Worm (Caenorhabditis elegans): Measurements from ENCODE around the gene srh-33.

The srh-33 gene

ce11 chrV:483289-483795, 40.2 kb upstream of the srh-33 start, which contains the start of gene nhr-130:
TSS of gene nhr-130 (minus strand) at chrV:483339.
- TF ChIP-seq nhr-80 (tag; optimal IDR thresholded peaks at IDR 0.05): peak; percentile 42
- no peak for TF ChIP-seq die-1 (tag; optimal IDR thresholded peaks at IDR 0.05)
- no peak for TF ChIP-seq ztf-22 (GFP tag; optimal IDR thresholded peaks at IDR 0.05)
- no peak for TF ChIP-seq ceh-91 (GFP tag; IDR thresholded peaks at IDR 0.05)

- TF ChIP-seq akir-1 (GFP tag; optimal IDR thresholded peaks at IDR 0.05): no peak
- peak; percentile 91 for TF ChIP-seq nfyb-1 (GFP tag; IDR thresholded peaks at IDR 0.05)
Measured at ce11 chrV:482860-483259, 39.8 kb upstream of the srh-33 start.

ce11 chrV:479046-479445, 36.0 kb upstream of the srh-33 start:
- peak; percentile 30 for TF ChIP-seq nhr-80 (tag; optimal IDR thresholded peaks at IDR 0.05)
- no peak for TF ChIP-seq zfh-2 (GFP tag; conservative IDR thresholded peaks at IDR 0.05)
- no peak for TF ChIP-seq ekl-4 (GFP tag; IDR thresholded peaks at IDR 0.05)
- TF ChIP-seq dpff-1 (tag; optimal IDR thresholded peaks at IDR 0.05): no peak
- TF ChIP-seq Y53G8AR.9 (GFP tag; conservative IDR thresholded peaks at IDR 0.05): no peak
- no peak for TF ChIP-seq pha-4 (tag; optimal IDR thresholded peaks at IDR 0.05)

ce11 chrV:477664-478212, 34.6 kb upstream of the srh-33 start, which contains the start of gene nhr-55:
TSS of gene nhr-55 (plus strand) at chrV:478162.
- TF ChIP-seq rcor-1 (GFP tag; IDR thresholded peaks at IDR 0.05) (no peak), repo-1 (tag; optimal IDR thresholded peaks at IDR 0.05) (no peak), nhr-80 (tag; optimal IDR thresholded peaks at IDR 0.05) (peak; percentile 63), cebp-1 (GFP tag; IDR thresholded peaks at IDR 0.05) (no peak), cebp-1 (tag; optimal IDR thresholded peaks at IDR 0.05) (peak; percentile 3), aptf-2 (GFP tag; conservative IDR thresholded peaks at IDR 0.05) (no peak)

DNA sequence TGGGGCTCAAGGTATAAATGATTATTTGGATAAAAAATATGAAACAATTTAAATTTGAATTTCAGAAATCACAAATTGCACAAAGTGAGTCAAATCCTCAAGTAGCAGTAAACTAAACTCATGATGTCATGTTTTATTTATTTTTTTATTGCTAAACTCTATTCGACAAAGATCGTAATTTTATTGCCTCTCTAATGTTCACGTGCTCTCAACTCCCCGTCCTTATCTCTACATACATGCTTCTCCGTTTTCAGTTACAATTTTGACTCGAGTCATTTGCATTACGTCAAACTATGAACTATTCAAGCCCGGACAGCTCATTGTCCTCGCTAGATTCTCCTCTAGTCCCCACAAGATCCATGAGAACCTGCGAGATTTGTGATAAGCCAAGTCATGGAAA, 31.4 kb upstream of the srh-33 start, which contains the start of gene nhr-99:
Gene nhr-99 (plus strand): TSS at position 263 of the 400 bp plus-strand sequence.
- TF ChIP-seq ztf-6 (GFP tag; IDR thresholded peaks at IDR 0.05) (no peak), F23B12.7 (tag; optimal IDR thresholded peaks at IDR 0.05; ENCODE audit: insufficient read depth) (no peak), atf-7 (tag; optimal IDR thresholded peaks at IDR 0.05) (peak; percentile 46), dpl-1 (GFP tag; optimal IDR thresholded peaks at IDR 0.05) (no peak), F22D6.2 (tag; optimal IDR thresholded peaks at IDR 0.05) (no peak), nhr-80 (tag; optimal IDR thresholded peaks at IDR 0.05) (peak; percentile 59)

ce11 chrV:472589-472988, 29.5 kb upstream of the srh-33 start, which contains the start of gene srt-31:
TSS of gene srt-31 (plus strand) at chrV:472889.
- no peak for TF ChIP-seq D2030.7 (GFP tag; IDR thresholded peaks at IDR 0.05)
- no peak for TF ChIP-seq mxl-1 (tag; optimal IDR thresholded peaks at IDR 0.05)
- no peak for TF ChIP-seq madf-3 (GFP tag; IDR thresholded peaks at IDR 0.05)
- TF ChIP-seq F37B4.10 (GFP tag; IDR thresholded peaks at IDR 0.05): no peak
- TF ChIP-seq T26A5.8 (tag; optimal IDR thresholded peaks at IDR 0.05): no peak
- no peak for TF ChIP-seq mel-28 (tag; optimal IDR thresholded peaks at IDR 0.05; ENCODE audit: borderline replicate concordance)
- no peak for TF ChIP-seq lin-54 (GFP tag; optimal IDR thresholded peaks at IDR 0.05)
- no peak for TF ChIP-seq F52B5.7 (tag; optimal IDR thresholded peaks at IDR 0.05)
- TF ChIP-seq attf-3 (GFP tag; conservative IDR thresholded peaks at IDR 0.05): no peak
- no peak for TF ChIP-seq let-526 (GFP tag; IDR thresholded peaks at IDR 0.05)
- TF ChIP-seq somi-1 (GFP tag; optimal IDR thresholded peaks at IDR 0.05): no peak

Data from whole organism, young adult.